Worm (Caenorhabditis elegans) whole organism, mixed stage, embryonic: ENCODE data around the gene F01G10.5.

Source experiments
- blmp-1 ChIP-seq: fragments of 150-350 bp; optimal IDR thresholded peaks from 2 replicates; lab custom pipeline; 2014; ENCODE audit warnings: missing biosample characterization, missing genetic modification characterization
- drap-1 ChIP-seq: fragments of 200-800 bp; sonication (Bioruptor generic); optimal IDR thresholded peaks from 3 replicates; lab custom pipeline; 2018; ENCODE audit warnings: mild to moderate bottlenecking, missing genetic modification characterization, missing compliant biosample characterization
- elt-1 ChIP-seq: sonication (generic microtip); optimal IDR thresholded peaks from 2 replicates; lab custom pipeline; 2017; ENCODE audit warnings: missing genetic modification characterization, mild to moderate bottlenecking, missing compliant biosample characterization, antibody characterized with exemption, moderate library complexity, borderline replicate concordance; ENCODE audit not compliant: insufficient read depth
- elt-3 ChIP-seq: fragments of 150-350 bp; optimal IDR thresholded peaks from 2 replicates; lab custom pipeline; 2014; ENCODE audit warnings: missing biosample characterization, missing genetic modification characterization
- lin-13 ChIP-seq: fragments of 150-350 bp; optimal IDR thresholded peaks from 2 replicates; lab custom pipeline; 2014; ENCODE audit warnings: missing biosample characterization, missing genetic modification characterization
- mep-1 ChIP-seq: fragments of 150-350 bp; optimal IDR thresholded peaks from 2 replicates; lab custom pipeline; 2017; ENCODE audit warnings: missing biosample characterization, missing genetic modification reagents, missing genetic modification characterization, inconsistent platforms
- nhr-12 ChIP-seq: fragments of 150-350 bp; optimal IDR thresholded peaks from 2 replicates; lab custom pipeline; 2014; ENCODE audit warnings: missing biosample characterization, missing genetic modification characterization
- nhr-237 ChIP-seq: fragments of 150-350 bp; optimal IDR thresholded peaks from 2 replicates; lab custom pipeline; 2014; ENCODE audit warnings: missing biosample characterization, missing genetic modification characterization
- nhr-28 ChIP-seq: fragments of 150-350 bp; optimal IDR thresholded peaks from 2 replicates; lab custom pipeline; 2014; ENCODE audit warnings: missing biosample characterization, missing genetic modification characterization
- pha-4 ChIP-seq: fragments of 150-350 bp; optimal IDR thresholded peaks from 2 replicates; lab custom pipeline; 2018; ENCODE audit warnings: missing biosample characterization, missing genetic modification reagents, missing genetic modification characterization
- snpc-4 ChIP-seq: fragments of 150-350 bp; optimal IDR thresholded peaks from 2 replicates; lab custom pipeline; 2014; ENCODE audit warnings: missing biosample characterization, missing genetic modification characterization
- sptf-1 ChIP-seq: sonication (generic microtip); optimal IDR thresholded peaks from 2 replicates; lab custom pipeline; 2017; ENCODE audit warnings: mild to moderate bottlenecking, missing genetic modification characterization, moderate library complexity, missing compliant biosample characterization
- unc-62 ChIP-seq: fragments of 150-350 bp; optimal IDR thresholded peaks from 2 replicates; lab custom pipeline; 2014; ENCODE audit warnings: missing biosample characterization, missing genetic modification reagents, missing genetic modification characterization

DNA sequence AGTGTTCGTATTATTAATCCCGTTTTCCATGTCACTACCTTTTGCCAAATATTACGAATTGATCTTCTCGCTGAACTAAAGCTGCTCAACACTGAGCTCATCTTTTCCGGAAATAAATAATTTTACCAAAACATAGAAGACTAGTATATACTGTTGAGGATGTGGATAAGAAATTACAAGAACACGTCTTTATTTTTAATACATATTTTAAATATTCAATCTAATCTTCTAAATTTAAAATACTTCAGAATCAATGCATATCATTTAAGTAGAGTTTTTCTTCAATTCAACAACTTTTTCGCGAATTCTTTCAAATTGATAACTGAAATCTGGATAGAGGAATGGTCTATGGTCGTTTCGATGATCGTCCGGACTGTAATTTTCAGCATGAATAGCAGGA lies 16.1 kb downstream of the F01G10.5 start, which contains the start of gene abt-1:
- TF ChIP-seq nhr-12 (tag; lab: Kevin White, UChicago) (no peak), snpc-4 (tag; lab: Kevin White, UChicago) (no peak), elt-3 (no peak), nhr-28 (tag; lab: Kevin White, UChicago) (no peak), unc-62 (no peak), pha-4 (tag; lab: Kevin White, UChicago) (no peak), sptf-1 (no peak), elt-1 (no peak), lin-13 (no peak), blmp-1 (no peak), nhr-237 (tag; lab: Kevin White, UChicago) (no peak), mep-1 (tag; lab: Kevin White, UChicago) (no peak), drap-1 (GFP tag; lab: Kevin White, UChicago) (no peak)
